Worm (Caenorhabditis elegans) whole organism, young adult: Measurements from ENCODE around the gene K11H12.9.

ENCODE experiments used
- bed-2 ChIP-seq: fragments of 200-800 bp; sonication (Bioruptor generic); IDR thresholded peaks from 2 replicates; pipeline ENCODE4 v1.3.6; 2022; ENCODE audit warnings: missing genetic modification reagents, missing genetic modification characterization, missing compliant biosample characterization
- ets-4 ChIP-seq: fragments of 200-800 bp; sonication (Bioruptor generic); optimal IDR thresholded peaks from 2 replicates; lab custom pipeline; 2018; ENCODE audit warnings: mild to moderate bottlenecking, missing genetic modification characterization, missing compliant biosample characterization
- pha-4 ChIP-seq: fragments of 150-350 bp; sonication (generic microtip); optimal IDR thresholded peaks from 2 replicates; lab custom pipeline; 2014; ENCODE audit warnings: missing biosample characterization, missing genetic modification reagents, missing genetic modification characterization

DNA sequence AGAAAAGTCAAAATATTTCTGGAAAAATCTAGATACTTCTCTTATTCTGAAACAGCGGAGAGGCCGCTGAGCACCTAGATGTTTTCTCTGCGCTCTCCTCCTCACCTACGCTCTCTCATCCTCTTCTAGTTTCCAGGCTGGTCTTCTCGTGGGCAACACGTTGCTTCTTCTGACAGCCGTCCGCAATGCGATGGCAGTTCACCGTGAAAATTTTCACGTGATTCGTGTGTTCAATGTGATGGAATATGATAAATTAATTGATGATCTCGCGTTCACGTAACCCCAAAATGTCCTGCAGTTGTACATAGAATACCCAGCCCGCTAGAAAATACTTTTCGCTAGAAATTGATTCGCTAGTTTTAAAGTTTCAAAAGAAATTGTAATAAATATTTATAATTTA lies 15.9 kb upstream of the K11H12.9 start:
- TF ChIP-seq ets-4: no peak
- TF ChIP-seq bed-2 (GFP tag; lab: Robert Waterston, UW): no peak
- TF ChIP-seq pha-4 (tag; lab: Kevin White, UChicago): no peak
